Worm (Caenorhabditis elegans): Measurements from ENCODE around the gene ZK829.1.

ZK829.1 gene

ce11 chrIV:11938554-11938953 is 3.7 kb downstream of the ZK829.1 start:
- TF ChIP-seq ceh-16 (tag; optimal IDR thresholded peaks at IDR 0.05) = no peak
- peak; percentile 68 for TF ChIP-seq sma-9 (GFP tag; optimal IDR thresholded peaks at IDR 0.05)
- TF ChIP-seq sma-9 (tag; optimal IDR thresholded peaks at IDR 0.05) = no peak
- no peak for TF ChIP-seq mab-5 (tag; optimal IDR thresholded peaks at IDR 0.05)
- TF ChIP-seq nhr-12 (tag; optimal IDR thresholded peaks at IDR 0.05) = no peak

- TF ChIP-seq ama-1 (optimal IDR thresholded peaks at IDR 0.05) (no peak), R02D3.7 (tag; optimal IDR thresholded peaks at IDR 0.05) (no peak), blmp-1 (tag; optimal IDR thresholded peaks at IDR 0.05; ENCODE audit: insufficient read depth) (peak; percentile 59), ztf-4 (tag; optimal IDR thresholded peaks at IDR 0.05) (no peak), mbf-1 (tag; optimal IDR thresholded peaks at IDR 0.05) (no peak)
Observed at ce11 chrIV:11937087-11937486, 5.1 kb downstream of the ZK829.1 start, which contains the start of gene slc-5A12. TSS of gene slc-5A12 (plus strand) at chrIV:11937419.

ce11 chrIV:11930572-11930971 is 11.6 kb downstream of the ZK829.1 start, which contains the start of gene nhx-9:
TSS of gene nhx-9 (plus strand) at chrIV:11930872.
- TF ChIP-seq lin-11 (tag; optimal IDR thresholded peaks at IDR 0.05) (no peak), elt-1 (tag; optimal IDR thresholded peaks at IDR 0.05) (no peak), Y55F3AM.14 (GFP tag; optimal IDR thresholded peaks at IDR 0.05) (no peak), mbf-1 (tag; optimal IDR thresholded peaks at IDR 0.05) (no peak), C34F6.9 (tag; optimal IDR thresholded peaks at IDR 0.05) (no peak), egl-27 (tag; optimal IDR thresholded peaks at IDR 0.05) (no peak), gmeb-1 (tag; optimal IDR thresholded peaks at IDR 0.05) (no peak), snpc-4 (tag; optimal IDR thresholded peaks at IDR 0.05) (no peak), sma-9 (GFP tag; optimal IDR thresholded peaks at IDR 0.05) (no peak), sma-9 (tag; optimal IDR thresholded peaks at IDR 0.05) (no peak), nhr-23 (tag; optimal IDR thresholded peaks at IDR 0.05) (no peak), ztf-1 (GFP tag; conservative IDR thresholded peaks at IDR 0.05) (no peak), nhr-10 (tag; optimal IDR thresholded peaks at IDR 0.05) (no peak), unc-39 (tag; optimal IDR thresholded peaks at IDR 0.05) (no peak), ceh-82 (tag; optimal IDR thresholded peaks at IDR 0.05) (no peak), mdl-1 (tag; optimal IDR thresholded peaks at IDR 0.05) (no peak), ceh-16 (tag; optimal IDR thresholded peaks at IDR 0.05) (no peak), sem-4 (tag; optimal IDR thresholded peaks at IDR 0.05) (no peak), F13H6.1 (tag; optimal IDR thresholded peaks at IDR 0.05) (no peak), aly-2 (tag; optimal IDR thresholded peaks at IDR 0.05) (no peak)

ce11 chrIV:11928388-11928787 is 13.8 kb downstream of the ZK829.1 start:
- TF ChIP-seq nhr-11 (tag; optimal IDR thresholded peaks at IDR 0.05) = no peak
- no peak for TF ChIP-seq unc-39 (tag; optimal IDR thresholded peaks at IDR 0.05)
- no peak for TF ChIP-seq peb-1 (tag; optimal IDR thresholded peaks at IDR 0.05)
- TF ChIP-seq mdl-1 (tag; optimal IDR thresholded peaks at IDR 0.05) = no peak
- no peak for TF ChIP-seq unc-62 (GFP tag; optimal IDR thresholded peaks at IDR 0.05)
- no peak for TF ChIP-seq ztf-1 (GFP tag; conservative IDR thresholded peaks at IDR 0.05)
- TF ChIP-seq nhr-12 (tag; optimal IDR thresholded peaks at IDR 0.05) = no peak
- TF ChIP-seq nhr-23 (tag; optimal IDR thresholded peaks at IDR 0.05) = no peak
- no peak for TF ChIP-seq ama-1 (optimal IDR thresholded peaks at IDR 0.05)
- TF ChIP-seq mbf-1 (tag; optimal IDR thresholded peaks at IDR 0.05) = no peak
- TF ChIP-seq sma-9 (GFP tag; optimal IDR thresholded peaks at IDR 0.05) = peak; percentile 56
- TF ChIP-seq sma-9 (tag; optimal IDR thresholded peaks at IDR 0.05) = no peak
- no peak for TF ChIP-seq nhr-6 (tag; optimal IDR thresholded peaks at IDR 0.05)
- TF ChIP-seq mab-5 (tag; optimal IDR thresholded peaks at IDR 0.05) = no peak
- peak; percentile 49 for TF ChIP-seq nhr-129 (tag; optimal IDR thresholded peaks at IDR 0.05)
- peak; percentile 14 for TF ChIP-seq F13H6.1 (tag; optimal IDR thresholded peaks at IDR 0.05)
- TF ChIP-seq nhr-77 (tag; optimal IDR thresholded peaks at IDR 0.05) = no peak
- peak; percentile 77 for TF ChIP-seq sma-3 (GFP tag; optimal IDR thresholded peaks at IDR 0.05)
- TF ChIP-seq nhr-21 (tag; optimal IDR thresholded peaks at IDR 0.05) = peak; percentile 26
- peak; percentile 34 for TF ChIP-seq C34F6.9 (tag; optimal IDR thresholded peaks at IDR 0.05)
- TF ChIP-seq aly-2 (tag; optimal IDR thresholded peaks at IDR 0.05) = no peak
- TF ChIP-seq nhr-25 (tag; optimal IDR thresholded peaks at IDR 0.05) = peak; percentile 17
- TF ChIP-seq ZK546.5 (tag; optimal IDR thresholded peaks at IDR 0.05) = no peak
- peak; percentile 33 for TF ChIP-seq lin-11 (tag; optimal IDR thresholded peaks at IDR 0.05)
- TF ChIP-seq gmeb-1 (tag; optimal IDR thresholded peaks at IDR 0.05) = peak; percentile 42
- TF ChIP-seq zag-1 (tag; optimal IDR thresholded peaks at IDR 0.05) = no peak
- TF ChIP-seq crh-2 (tag; optimal IDR thresholded peaks at IDR 0.05) = peak; percentile 9
- TF ChIP-seq alr-1 (tag; optimal IDR thresholded peaks at IDR 0.05) = no peak
- no peak for TF ChIP-seq lin-39 (tag; optimal IDR thresholded peaks at IDR 0.05)
- peak; percentile 0 for TF ChIP-seq ceh-16 (tag; optimal IDR thresholded peaks at IDR 0.05)
- TF ChIP-seq ztf-4 (tag; optimal IDR thresholded peaks at IDR 0.05) = no peak
- TF ChIP-seq elt-3 (tag; optimal IDR thresholded peaks at IDR 0.05) = no peak
- TF ChIP-seq blmp-1 (tag; optimal IDR thresholded peaks at IDR 0.05; ENCODE audit: insufficient read depth) = no peak
- TF ChIP-seq dmd-4 (tag; optimal IDR thresholded peaks at IDR 0.05) = no peak
- TF ChIP-seq unc-55 (GFP tag; optimal IDR thresholded peaks at IDR 0.05) = no peak
- no peak for TF ChIP-seq snpc-4 (tag; optimal IDR thresholded peaks at IDR 0.05)
- TF ChIP-seq fos-1 (tag; optimal IDR thresholded peaks at IDR 0.05) = peak; percentile 40
- TF ChIP-seq nhr-237 (tag; optimal IDR thresholded peaks at IDR 0.05) = no peak
- peak; percentile 29 for TF ChIP-seq sem-4 (tag; optimal IDR thresholded peaks at IDR 0.05)
